Fruit fly (Drosophila melanogaster) whole organism, pupa: ENCODE data around the gene dos.

ENCODE experiments used
- CG10348 ChIP-seq: fragments of 200-800 bp; sonication (Bioruptor generic); IDR thresholded peaks from 2 replicates; pipeline ENCODE4 v1.3.6; 2022; ENCODE audit warnings: missing biosample characterization, missing genetic modification characterization
- CG12605 ChIP-seq: fragments of 200-800 bp; sonication (Bioruptor generic); IDR thresholded peaks from 2 replicates; pipeline ENCODE4 v1.3.6; 2022; ENCODE audit warnings: missing biosample characterization, missing genetic modification characterization
- CG13204 ChIP-seq: fragments of 200-800 bp; sonication (Bioruptor generic); optimal IDR thresholded peaks from 2 replicates; lab custom pipeline; 2018; ENCODE audit warnings: missing biosample characterization, mild to moderate bottlenecking, missing genetic modification characterization, moderate library complexity
- CG17806 ChIP-seq: fragments of 200-800 bp; sonication (Bioruptor generic); optimal IDR thresholded peaks from 2 replicates; lab custom pipeline; 2018; ENCODE audit warnings: missing biosample characterization, mild to moderate bottlenecking, missing genetic modification characterization, moderate library complexity
- CG34367 ChIP-seq: fragments of 200-800 bp; sonication (Bioruptor generic); optimal IDR thresholded peaks from 2 replicates; lab custom pipeline; 2018; ENCODE audit warnings: missing biosample characterization, mild to moderate bottlenecking, missing genetic modification characterization
- D1 ChIP-seq: fragments of 200-800 bp; sonication (Bioruptor generic); optimal IDR thresholded peaks from 2 replicates; lab custom pipeline; 2018; ENCODE audit warnings: missing biosample characterization, mild to moderate bottlenecking, missing genetic modification characterization, moderate library complexity
- EcR ChIP-seq: fragments of 200-800 bp; sonication (Bioruptor generic); optimal IDR thresholded peaks from 3 replicates; lab custom pipeline; 2019; ENCODE audit warnings: missing biosample characterization, missing genetic modification characterization, mild to moderate bottlenecking, moderate library complexity, missing genetic modification reagents
- Ets98B ChIP-seq: fragments of 200-800 bp; sonication (Bioruptor generic); IDR thresholded peaks from 2 replicates; pipeline ENCODE4 v1.3.6; 2022; ENCODE audit warnings: missing biosample characterization, missing genetic modification characterization
- rn ChIP-seq: fragments of 200-800 bp; sonication (Bioruptor generic); IDR thresholded peaks from 2 replicates; pipeline ENCODE4 v1.3.6; 2022; ENCODE audit warnings: missing biosample characterization, missing genetic modification characterization

dm6 chr3L:2587562-2587918 lies 1.7 kb upstream of the dos start:
- TF ChIP-seq EcR (GFP tag; lab: Kevin White, UChicago), result no peak
- no peak for TF ChIP-seq CG13204 (GFP tag; lab: Kevin White, UChicago)
- no peak for TF ChIP-seq CG17806
- TF ChIP-seq CG34367 (tag; lab: Kevin White, UChicago), result no peak
- no peak for TF ChIP-seq Ets98B (GFP tag; lab: Robert Waterston, UW)
- TF ChIP-seq rn (GFP tag; lab: Robert Waterston, UW), result no peak
- no peak for TF ChIP-seq CG10348
- no peak for TF ChIP-seq CG12605 (GFP tag; lab: Robert Waterston, UW)
- TF ChIP-seq D1 (tag; lab: Kevin White, UChicago), result no peak
